Worm (Caenorhabditis elegans) whole organism, young adult: ENCODE data around the gene phat-7.

ENCODE experiments used
- F55B11.4 ChIP-seq: sonication (generic microtip); optimal IDR thresholded peaks from 2 replicates; lab custom pipeline; 2016; ENCODE audit warnings: missing compliant biosample characterization, missing genetic modification characterization, borderline replicate concordance; ENCODE audit not compliant: insufficient read depth
- bed-2 ChIP-seq: fragments of 200-800 bp; sonication (Bioruptor generic); IDR thresholded peaks from 2 replicates; pipeline ENCODE4 v1.3.6; 2022; ENCODE audit warnings: missing genetic modification reagents, missing genetic modification characterization, missing compliant biosample characterization
- dpl-1 ChIP-seq: fragments of 150-350 bp; optimal IDR thresholded peaks from 2 replicates; lab custom pipeline; 2014; ENCODE audit warnings: missing biosample characterization, missing genetic modification reagents, missing genetic modification characterization
- mel-28 ChIP-seq: sonication (generic microtip); optimal IDR thresholded peaks from 2 replicates; lab custom pipeline; 2016; ENCODE audit warnings: borderline replicate concordance, mild to moderate bottlenecking, missing genetic modification characterization, missing compliant biosample characterization
- nhr-27 ChIP-seq: fragments of 200-800 bp; sonication (Bioruptor generic); optimal IDR thresholded peaks from 2 replicates; lab custom pipeline; 2018; ENCODE audit warnings: mild to moderate bottlenecking, missing genetic modification characterization, moderate library complexity, missing compliant biosample characterization
- ztf-22 ChIP-seq: fragments of 200-800 bp; sonication (Bioruptor generic); optimal IDR thresholded peaks from 2 replicates; lab custom pipeline; 2018; ENCODE audit warnings: mild to moderate bottlenecking, missing genetic modification characterization, moderate library complexity, missing compliant biosample characterization

DNA sequence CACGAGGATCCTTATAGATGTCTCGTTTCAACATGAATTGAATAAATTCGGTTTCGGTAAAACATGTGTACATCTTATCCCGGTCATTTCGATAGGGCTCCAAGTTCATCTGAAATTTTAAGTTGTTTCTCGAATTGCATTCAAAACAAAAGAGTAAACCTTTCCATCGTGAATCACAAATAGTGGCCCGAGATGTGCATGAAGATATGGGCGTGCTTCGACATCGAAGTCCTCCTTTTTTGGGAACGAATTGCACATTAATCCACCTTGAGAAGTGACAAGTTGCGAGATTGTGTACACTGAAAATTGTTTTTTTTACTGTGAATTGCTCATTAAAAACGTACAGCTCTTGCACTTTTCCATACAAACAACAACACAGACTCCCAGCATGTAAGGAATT is 10.0 kb downstream of the phat-7 start:
- TF ChIP-seq ztf-22 (GFP tag; lab: Kevin White, UChicago) (no peak), F55B11.4 (tag; lab: Kevin White, UChicago) (no peak), dpl-1 (GFP tag; lab: Kevin White, UChicago) (no peak), nhr-27 (no peak), bed-2 (GFP tag; lab: Robert Waterston, UW) (no peak), mel-28 (tag; lab: Kevin White, UChicago) (no peak)
